Fruit fly (Drosophila melanogaster) whole organism, adult: Measurements from ENCODE around the gene CG11598.

Experiments used
- CG11617 ChIP-seq: fragments of 200-800 bp; sonication (Bioruptor generic); optimal IDR thresholded peaks from 2 replicates; lab custom pipeline; 2017; ENCODE audit warnings: mild to moderate bottlenecking, missing biosample characterization, missing genetic modification reagents, missing genetic modification characterization
- CG12768 ChIP-seq: fragments of 200-800 bp; sonication (Bioruptor generic); optimal IDR thresholded peaks from 2 replicates; lab custom pipeline; 2017; ENCODE audit warnings: missing biosample characterization, missing genetic modification characterization, mild to moderate bottlenecking, moderate library complexity, missing genetic modification reagents
- CG14711 ChIP-seq: fragments of 200-800 bp; sonication (Bioruptor generic); optimal IDR thresholded peaks from 2 replicates; lab custom pipeline; 2018; ENCODE audit warnings: missing biosample characterization, mild to moderate bottlenecking, missing genetic modification characterization, moderate library complexity
- CG1620 ChIP-seq: fragments of 200-800 bp; sonication (Bioruptor generic); optimal IDR thresholded peaks from 2 replicates; lab custom pipeline; 2016; ENCODE audit warnings: missing biosample characterization, missing genetic modification characterization
- CG33017 ChIP-seq: fragments of 200-800 bp; sonication (Bioruptor generic); optimal IDR thresholded peaks from 2 replicates; lab custom pipeline; 2018; ENCODE audit warnings: missing biosample characterization, mild to moderate bottlenecking, missing genetic modification characterization, moderate library complexity
- CG5204 ChIP-seq: fragments of 200-800 bp; sonication (Bioruptor generic); optimal IDR thresholded peaks from 2 replicates; lab custom pipeline; 2016; ENCODE audit warnings: missing biosample characterization, missing genetic modification characterization
- CG7045 ChIP-seq: fragments of 200-800 bp; sonication (Bioruptor generic); optimal IDR thresholded peaks from 2 replicates; lab custom pipeline; 2017; ENCODE audit warnings: missing biosample characterization, mild to moderate bottlenecking, missing genetic modification characterization
- CG7101 ChIP-seq: fragments of 200-800 bp; sonication (Bioruptor generic); optimal IDR thresholded peaks from 2 replicates; lab custom pipeline; 2018; ENCODE audit warnings: missing biosample characterization, mild to moderate bottlenecking, missing genetic modification characterization, moderate library complexity
- Clk ChIP-seq: fragments of 200-800 bp; sonication (Bioruptor generic); optimal IDR thresholded peaks from 2 replicates; lab custom pipeline; 2017; ENCODE audit warnings: missing biosample characterization, missing genetic modification characterization
- Crg-1 ChIP-seq: fragments of 200-800 bp; sonication (Bioruptor generic); optimal IDR thresholded peaks from 2 replicates; lab custom pipeline; 2016; ENCODE audit warnings: missing biosample characterization, missing genetic modification characterization
- Hr96 ChIP-seq: fragments of 200-800 bp; sonication (Bioruptor generic); optimal IDR thresholded peaks from 2 replicates; lab custom pipeline; 2016; ENCODE audit warnings: missing biosample characterization, missing genetic modification characterization
- Mnt ChIP-seq: fragments of 200-800 bp; sonication (Bioruptor generic); optimal IDR thresholded peaks from 2 replicates; lab custom pipeline; 2016; ENCODE audit warnings: missing biosample characterization, mild to moderate bottlenecking, missing genetic modification characterization
- bab1 ChIP-seq: fragments of 200-800 bp; sonication (Bioruptor generic); optimal IDR thresholded peaks from 3 replicates; lab custom pipeline; 2019; ENCODE audit warnings: missing biosample characterization, mild to moderate bottlenecking, missing genetic modification characterization, moderate library complexity
- cic ChIP-seq: fragments of 200-800 bp; sonication (Bioruptor generic); optimal IDR thresholded peaks from 2 replicates; lab custom pipeline; 2017; ENCODE audit warnings: missing biosample characterization, mild to moderate bottlenecking, missing genetic modification characterization, moderate library complexity
- cnc ChIP-seq, 2 experiments: fragments of >200 bp; optimal IDR thresholded peaks; 2 replicates each; lab custom pipeline; 2017
- kay ChIP-seq: fragments of 200-800 bp; sonication (Bioruptor generic); peaks from one replicate; lab custom pipeline; 2016; ENCODE audit warnings: missing biosample characterization, missing genetic modification characterization, borderline replicate concordance
- ovo ChIP-seq: fragments of 200-800 bp; sonication (Bioruptor generic); optimal IDR thresholded peaks from 2 replicates; lab custom pipeline; 2016; ENCODE audit warnings: missing biosample characterization, missing genetic modification characterization
- pad ChIP-seq: fragments of 200-800 bp; sonication (Bioruptor generic); optimal IDR thresholded peaks from 3 replicates; lab custom pipeline; 2017; ENCODE audit warnings: missing biosample characterization, missing genetic modification characterization, mild to moderate bottlenecking, moderate library complexity, missing genetic modification reagents
- tj ChIP-seq: fragments of 200-800 bp; sonication (Bioruptor generic); optimal IDR thresholded peaks from 3 replicates; lab custom pipeline; 2017; ENCODE audit warnings: missing biosample characterization, mild to moderate bottlenecking, missing genetic modification characterization, moderate library complexity
- toe ChIP-seq: fragments of 200-800 bp; sonication (Bioruptor generic); optimal IDR thresholded peaks from 2 replicates; lab custom pipeline; 2016; ENCODE audit warnings: missing biosample characterization, missing genetic modification characterization

The CG11598 gene

dm6 chr3R:12662531-12662930 lies 27.8 kb downstream of the CG11598 start, which contains the start of gene CG14395:
CG14395 (plus strand) TSS chr3R:12662831.
- TF ChIP-seq Hr96 (GFP tag; lab: Kevin White, UChicago) (no peak), CG12768 (GFP tag; lab: Kevin White, UChicago) (no peak), CG14711 (no peak), kay (GFP tag; lab: Kevin White, UChicago) (no peak), CG7045 (GFP tag; lab: Kevin White, UChicago) (no peak), cic (GFP tag; lab: Kevin White, UChicago) (no peak), Crg-1 (no peak), Clk (GFP tag; lab: Kevin White, UChicago) (no peak), CG5204 (no peak), CG1620 (GFP tag; lab: Kevin White, UChicago) (no peak)

DNA sequence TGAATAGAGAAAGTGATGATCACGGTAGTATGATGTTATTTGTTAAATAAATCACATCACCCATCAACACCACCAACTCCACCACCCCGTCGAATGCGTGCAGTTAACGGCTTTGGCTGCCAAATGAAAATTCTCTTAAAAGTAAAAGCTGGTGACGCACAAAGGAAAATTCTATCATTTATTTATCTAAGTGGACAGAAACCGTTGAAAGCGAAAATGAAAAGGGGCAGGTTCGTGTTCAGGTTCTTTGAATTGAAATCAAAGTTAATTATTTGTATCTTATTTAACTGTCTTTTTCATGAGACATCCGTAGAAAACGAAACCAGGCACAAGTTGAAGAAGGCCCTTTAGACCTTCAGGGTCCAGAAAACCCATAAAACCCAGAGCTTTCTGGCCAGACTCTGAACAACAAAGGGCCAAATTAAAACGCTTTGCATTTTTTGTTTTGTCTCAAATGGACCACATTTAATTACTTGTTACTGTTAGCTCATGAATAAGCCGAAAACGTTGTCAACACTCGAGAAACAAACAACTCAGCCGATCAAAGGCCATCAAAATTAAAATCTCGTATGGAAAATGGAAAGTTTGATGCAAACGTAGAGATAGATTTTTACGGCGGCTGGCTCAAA lies 31.6 kb downstream of the CG11598 start:
- TF ChIP-seq CG14711, result no peak
- no peak for TF ChIP-seq Hr96 (GFP tag; lab: Kevin White, UChicago)
- TF ChIP-seq CG5204, result no peak
- no peak for TF ChIP-seq ovo (GFP tag; lab: Kevin White, UChicago)
- TF ChIP-seq CG7101, result no peak
- no peak for TF ChIP-seq Crg-1
- TF ChIP-seq CG12768 (GFP tag; lab: Kevin White, UChicago), result no peak
- TF ChIP-seq kay (GFP tag; lab: Kevin White, UChicago), result no peak
- no peak for TF ChIP-seq Mnt
- no peak for TF ChIP-seq cnc (optimal IDR thresholded peaks at IDR 0.05; lab: Kevin White, UChicago)
- TF ChIP-seq toe (GFP tag; lab: Kevin White, UChicago), result no peak
- no peak for TF ChIP-seq CG7045 (GFP tag; lab: Kevin White, UChicago)
- TF ChIP-seq cic (GFP tag; lab: Kevin White, UChicago), result no peak

- TF ChIP-seq CG12768 (GFP tag; lab: Kevin White, UChicago) (peak; percentile 5), toe (GFP tag; lab: Kevin White, UChicago) (no peak), CG33017 (peak; percentile 80), CG7045 (GFP tag; lab: Kevin White, UChicago) (no peak), bab1 (GFP tag; lab: Kevin White, UChicago) (no peak), Hr96 (GFP tag; lab: Kevin White, UChicago) (no peak), pad (GFP tag; lab: Kevin White, UChicago) (no peak), Mnt (peak; percentile 17), cic (GFP tag; lab: Kevin White, UChicago) (peak; percentile 56), tj (GFP tag; lab: Kevin White, UChicago) (no peak), kay (GFP tag; lab: Kevin White, UChicago) (no peak), Clk (GFP tag; lab: Kevin White, UChicago) (no peak), CG7101 (peak; percentile 61), ovo (GFP tag; lab: Kevin White, UChicago) (no peak), cnc (optimal IDR thresholded peaks at IDR 0.05; lab: Kevin White, UChicago) (peak in 1 of 2 experiments; percentile 75), Crg-1 (no peak), CG11617 (GFP tag; lab: Kevin White, UChicago) (no peak), CG1620 (GFP tag; lab: Kevin White, UChicago) (no peak), CG5204 (no peak), CG14711 (peak; percentile 49)
Observed at dm6 chr3R:12674041-12674623, 39.4 kb downstream of the CG11598 start, which contains the start of gene Gnmt. Gnmt (plus strand) TSS chr3R:12674608.

dm6 chr3R:12676160-12676559 lies 41.4 kb downstream of the CG11598 start, which contains the start of gene CG43630:
CG43630 (minus strand) TSS chr3R:12676260.
- TF ChIP-seq CG33017 (peak; percentile 46), CG12768 (GFP tag; lab: Kevin White, UChicago) (peak; percentile 64), CG14711 (peak; percentile 6), cnc (optimal IDR thresholded peaks at IDR 0.05; lab: Kevin White, UChicago) (no peak)

- TF ChIP-seq cnc (optimal IDR thresholded peaks at IDR 0.05; lab: Kevin White, UChicago), result no peak
Observed at dm6 chr3R:12678850-12679249, 44.1 kb downstream of the CG11598 start, which contains the start of gene mbo. mbo (minus strand) TSS chr3R:12679052.

- TF ChIP-seq CG5204, result no peak
- TF ChIP-seq toe (GFP tag; lab: Kevin White, UChicago), result no peak
- no peak for TF ChIP-seq cic (GFP tag; lab: Kevin White, UChicago)
- TF ChIP-seq ovo (GFP tag; lab: Kevin White, UChicago), result no peak
- TF ChIP-seq CG33017, result no peak
- no peak for TF ChIP-seq CG11617 (GFP tag; lab: Kevin White, UChicago)
- TF ChIP-seq Hr96 (GFP tag; lab: Kevin White, UChicago), result no peak
- TF ChIP-seq Clk (GFP tag; lab: Kevin White, UChicago), result no peak
- TF ChIP-seq Crg-1, result no peak
- TF ChIP-seq CG7045 (GFP tag; lab: Kevin White, UChicago), result no peak
- TF ChIP-seq CG14711, result no peak
- TF ChIP-seq Mnt, result no peak
- TF ChIP-seq pad (GFP tag; lab: Kevin White, UChicago), result no peak
- no peak for TF ChIP-seq kay (GFP tag; lab: Kevin White, UChicago)
- TF ChIP-seq bab1 (GFP tag; lab: Kevin White, UChicago), result no peak
- TF ChIP-seq CG12768 (GFP tag; lab: Kevin White, UChicago), result no peak
- no peak for TF ChIP-seq cnc (optimal IDR thresholded peaks at IDR 0.05; lab: Kevin White, UChicago)
- no peak for TF ChIP-seq CG7101
- no peak for TF ChIP-seq tj (GFP tag; lab: Kevin White, UChicago)
- no peak for TF ChIP-seq CG1620 (GFP tag; lab: Kevin White, UChicago)
Observed at dm6 chr3R:12681275-12681674, 46.6 kb downstream of the CG11598 start, which contains the start of gene Cyp313a4. Cyp313a4 (minus strand) TSS chr3R:12681375.
